Worm (Caenorhabditis elegans): ENCODE measurements around the gene C45B11.9.

- TF ChIP-seq nhr-237 (tag; optimal IDR thresholded peaks at IDR 0.05) = no peak
- TF ChIP-seq nhr-76 (tag; optimal IDR thresholded peaks at IDR 0.05) = no peak
Measured at ce11 chrV:11063115-11063514, 23.0 kb downstream of the C45B11.9 start, which contains the start of gene T04C12.9.

All from whole organism, L3 larva.